Worm (Caenorhabditis elegans) whole organism, dauer: ENCODE measurements around the gene btb-12.
"Not testable (repeated sequence)": the region's sequence is repeated elsewhere in the genome, so short reads cannot be mapped to it uniquely, and the experiment has no call there.

Experiments
- unc-62 ChIP-seq: sonication (generic microtip); optimal IDR thresholded peaks from 2 replicates; lab custom pipeline; 2017; ENCODE audit warnings: missing biosample characterization, missing genetic modification reagents, missing genetic modification characterization

Gene btb-12

ce11 chrII:1644777-1645348, 10.2 kb upstream of the btb-12 start, which contains the start of gene ZC204.6:
ZC204.6 (minus strand) TSS chrII:1644827.
- no peak for TF ChIP-seq unc-62

ce11 chrII:1646199-1646598, 8.8 kb upstream of the btb-12 start, which contains the start of gene ZC204.17:
ZC204.17 (minus strand) TSS chrII:1646299.
- no peak for TF ChIP-seq unc-62

ce11 chrII:1648768-1649167, 6.2 kb upstream of the btb-12 start, which contains the start of gene fbxb-21:
fbxb-21 (minus strand) TSS chrII:1648868.
- no peak for TF ChIP-seq unc-62

- TF ChIP-seq unc-62, result no peak
These were observed 4.5 kb upstream of the btb-12 start, which contains the start of gene fbxb-20 for ce11 chrII:1650502-1650901. fbxb-20 (minus strand) TSS chrII:1650602.

- no peak for TF ChIP-seq unc-62
These were observed 3.2 kb upstream of the btb-12 start, which contains the start of gene fbxb-16 for ce11 chrII:1651804-1652203. fbxb-16 (minus strand) TSS chrII:1651904.

- TF ChIP-seq unc-62, result no peak
These were observed 1.6 kb upstream of the btb-12 start, which contains the start of gene fbxb-15 for ce11 chrII:1653397-1653796. fbxb-15 (minus strand) TSS chrII:1653497.

- TF ChIP-seq unc-62, result no peak
These were observed 2.2 kb downstream of the btb-12 start, which contains the start of gene ZC204.12 for ce11 chrII:1657202-1657601. ZC204.12 (minus strand) TSS chrII:1657302.

- not testable (repeated sequence) for TF ChIP-seq unc-62
These were observed 5.9 kb downstream of the btb-12 start, which contains the start of gene ZC204.13 for ce11 chrII:1660888-1661287. ZC204.13 (minus strand) TSS chrII:1660988.

- TF ChIP-seq unc-62, result no peak
These were observed 7.9 kb downstream of the btb-12 start, which contains the start of gene ZC204.14 for ce11 chrII:1662881-1663280. ZC204.14 (minus strand) TSS chrII:1662949.

- no peak for TF ChIP-seq unc-62
These were observed 8.5 kb downstream of the btb-12 start, which contains the start of gene duxl-1 for ce11 chrII:1663516-1663915. duxl-1 (plus strand) TSS chrII:1663699.

ce11 chrII:1666025-1666424, 11.0 kb downstream of the btb-12 start, which contains the start of gene srlf-29:
srlf-29 (plus strand) TSS chrII:1666325.
- no peak for TF ChIP-seq unc-62

- TF ChIP-seq unc-62, result no peak
These were observed 13.9 kb downstream of the btb-12 start, which contains the start of gene srw-97 for ce11 chrII:1668913-1669312. srw-97 (minus strand) TSS chrII:1669013.

- TF ChIP-seq unc-62, result no peak
These were observed 15.4 kb downstream of the btb-12 start, which contains the start of gene nhx-6 for ce11 chrII:1670260-1670879. nhx-6 (plus strand) TSS chrII:1670829.

ce11 chrII:1670985-1671384, 16.0 kb downstream of the btb-12 start:
- no peak for TF ChIP-seq unc-62

ce11 chrII:1672673-1673072, 17.7 kb downstream of the btb-12 start:
- TF ChIP-seq unc-62, result no peak

ce11 chrII:1676088-1676487, 21.1 kb downstream of the btb-12 start, which contains the start of gene fbxb-17:
fbxb-17 (plus strand) TSS chrII:1676388.
- no peak for TF ChIP-seq unc-62

- TF ChIP-seq unc-62, result no peak
These were observed 24.1 kb downstream of the btb-12 start, which contains the start of gene irld-36 for ce11 chrII:1679081-1679480. irld-36 (plus strand) TSS chrII:1679381.
